Worm (Caenorhabditis elegans): Measurements from ENCODE around the gene T08G5.2.
"Not testable (repeated sequence)": the region's sequence is repeated elsewhere in the genome, so short reads cannot be mapped to it uniquely, and the experiment has no call there.

The T08G5.2 gene

DNA sequence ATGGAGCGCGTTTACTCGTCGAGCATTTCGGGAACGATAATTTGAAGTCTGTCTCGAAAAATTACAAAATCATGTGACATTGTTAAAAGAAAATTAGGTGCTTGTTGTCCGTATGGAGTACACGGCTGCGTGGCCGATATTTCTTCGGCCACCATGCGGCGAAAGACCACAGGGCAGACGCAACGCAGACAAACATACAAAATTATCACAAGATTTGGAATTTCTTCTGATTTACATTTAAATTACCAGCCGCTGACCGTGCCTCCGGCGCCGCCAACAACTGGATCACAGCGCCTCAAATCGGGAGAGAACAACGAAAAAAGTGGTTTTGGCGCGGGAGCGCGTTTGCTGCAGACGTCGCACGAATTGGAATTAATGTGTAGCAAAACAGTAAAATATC, 29.0 kb upstream of the T08G5.2 start (continued):
- peak; percentile 99 for TF ChIP-seq ceh-90 (tag; optimal IDR thresholded peaks at IDR 0.05)
- TF ChIP-seq pax-3 (tag; optimal IDR thresholded peaks at IDR 0.05): peak; percentile 100
- TF ChIP-seq ceh-63 (GFP tag; optimal IDR thresholded peaks at IDR 0.05): peak; percentile 97
- peak in 1 of 2 experiments; percentile 90 for TF ChIP-seq mdl-1 (tag; optimal IDR thresholded peaks at IDR 0.05)
- peak; percentile 2 for TF ChIP-seq ama-1 (optimal IDR thresholded peaks at IDR 0.05)
- TF ChIP-seq lin-14 (GFP tag; optimal IDR thresholded peaks at IDR 0.05): peak; percentile 98
- peak; percentile 100 for TF ChIP-seq nhr-90 (tag; optimal IDR thresholded peaks at IDR 0.05; ENCODE audit: poor library complexity)
- peak; percentile 100 for TF ChIP-seq rnt-1 (tag; optimal IDR thresholded peaks at IDR 0.05)
- TF ChIP-seq Y116A8C.19 (tag; optimal IDR thresholded peaks at IDR 0.05; ENCODE audit: borderline replicate concordance): peak; percentile 98
- peak; percentile 98 for TF ChIP-seq egl-13 (tag; optimal IDR thresholded peaks at IDR 0.05)
- peak in 4 of 6 experiments; percentile 18 to 85 (median 64) for TF ChIP-seq elt-3 (tag; optimal IDR thresholded peaks at IDR 0.05)
- peak; percentile 82 for TF ChIP-seq C16A3.4 (tag; optimal IDR thresholded peaks at IDR 0.05)
- TF ChIP-seq hlh-17 (GFP tag; optimal IDR thresholded peaks at IDR 0.05; ENCODE audit: borderline replicate concordance): peak; percentile 94
- peak; percentile 99 for TF ChIP-seq tbx-2 (tag; optimal IDR thresholded peaks at IDR 0.05)
- TF ChIP-seq fkh-4 (tag; optimal IDR thresholded peaks at IDR 0.05; ENCODE audit: borderline replicate concordance): peak; percentile 100
- TF ChIP-seq sox-4 (tag; optimal IDR thresholded peaks at IDR 0.05): peak; percentile 98
- peak; percentile 98 for TF ChIP-seq unc-130 (tag; optimal IDR thresholded peaks at IDR 0.05)
- peak; percentile 67; the same call in 1 of the 2 replicates for TF ChIP-seq ets-5 (GFP tag; IDR thresholded peaks at IDR 0.05)
- peak; percentile 1 for TF ChIP-seq nhr-76 (tag; optimal IDR thresholded peaks at IDR 0.05)
- TF ChIP-seq nhr-11 (tag; optimal IDR thresholded peaks at IDR 0.05): peak; percentile 80
- peak; percentile 59 for TF ChIP-seq blmp-1 (tag; optimal IDR thresholded peaks at IDR 0.05)
- TF ChIP-seq sup-37 (GFP tag; optimal IDR thresholded peaks at IDR 0.05): peak; percentile 94
- TF ChIP-seq mep-1 (tag; optimal IDR thresholded peaks at IDR 0.05): peak; percentile 83
- TF ChIP-seq nhr-19 (GFP tag; conservative IDR thresholded peaks at IDR 0.05): peak; percentile 100
- peak; percentile 94 for TF ChIP-seq unc-86 (tag; optimal IDR thresholded peaks at IDR 0.05)
- TF ChIP-seq dsc-1 (tag; optimal IDR thresholded peaks at IDR 0.05): peak; percentile 99
- TF ChIP-seq lin-13 (GFP tag; optimal IDR thresholded peaks at IDR 0.05): peak; percentile 92
- peak; percentile 80 to 87 (median 81) for TF ChIP-seq dpl-1 (GFP tag; optimal IDR thresholded peaks at IDR 0.05)
- TF ChIP-seq efl-1 (optimal IDR thresholded peaks at IDR 0.05): peak; percentile 90 to 91
- TF ChIP-seq efl-1 (GFP tag; optimal IDR thresholded peaks at IDR 0.05 in 1 of 2): peak; percentile 84 to 99

DNA sequence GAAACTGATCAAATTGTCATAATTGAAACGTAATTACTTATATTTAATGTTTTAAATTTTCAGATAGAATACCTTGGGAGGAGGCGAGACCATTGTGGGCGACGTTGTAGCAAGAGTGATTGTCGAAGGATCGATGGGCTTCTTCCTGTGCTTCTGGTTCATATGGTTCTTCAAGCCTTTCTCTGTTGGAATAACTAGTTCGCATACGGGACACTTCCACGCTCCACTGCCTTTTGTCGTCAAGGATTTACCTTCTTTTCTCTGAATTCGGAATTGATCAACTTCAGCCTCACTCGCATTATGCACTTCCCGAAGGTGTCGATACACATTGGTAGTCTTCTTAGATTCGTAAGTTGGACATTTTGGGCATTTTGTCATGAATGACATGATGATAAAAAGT, 23.2 kb upstream of the T08G5.2 start, which contains the start of gene F58D12.1:
TSS of gene F58D12.1 (plus strand) at position 301 of the 400 bp plus-strand sequence.
- not testable (repeated sequence) for TF ChIP-seq ceh-90 (tag; optimal IDR thresholded peaks at IDR 0.05); unc-30 (tag; optimal IDR thresholded peaks at IDR 0.05); ceh-88 (GFP tag; IDR thresholded peaks at IDR 0.05)

ce11 chrV:14038328-14039084, 12.4 kb upstream of the T08G5.2 start, which contains the start of gene vps-39:
vps-39 (minus strand) TSS chrV:14038378.
- peak; percentile 35 for TF ChIP-seq tbx-2 (tag; optimal IDR thresholded peaks at IDR 0.05)
- TF ChIP-seq dpl-1 (GFP tag; optimal IDR thresholded peaks at IDR 0.05): peak; percentile 38 to 58 (median 39)
- peak; percentile 39 for TF ChIP-seq lir-3 (tag; optimal IDR thresholded peaks at IDR 0.05; ENCODE audit: poor library complexity)
- peak; percentile 65 for TF ChIP-seq pax-3 (tag; optimal IDR thresholded peaks at IDR 0.05)
- TF ChIP-seq nhr-90 (tag; optimal IDR thresholded peaks at IDR 0.05; ENCODE audit: poor library complexity): peak; percentile 29
- peak in 1 of 2 experiments; percentile 3 for TF ChIP-seq ztf-11 (tag; optimal IDR thresholded peaks at IDR 0.05)
- peak; percentile 31 to 62 for TF ChIP-seq efl-1 (optimal IDR thresholded peaks at IDR 0.05)
- peak; percentile 58 to 96 for TF ChIP-seq efl-1 (GFP tag; optimal IDR thresholded peaks at IDR 0.05 in 1 of 2)
- TF ChIP-seq unc-98 (GFP tag; IDR thresholded peaks at IDR 0.05): peak; percentile 68
- TF ChIP-seq snu-23 (GFP tag; optimal IDR thresholded peaks at IDR 0.05): peak; percentile 31
- peak; percentile 67 for TF ChIP-seq lin-14 (GFP tag; optimal IDR thresholded peaks at IDR 0.05)
- TF ChIP-seq grh-1 (GFP tag; IDR thresholded peaks at IDR 0.05): peak; percentile 96
- TF ChIP-seq fkh-8 (tag; optimal IDR thresholded peaks at IDR 0.05): peak; percentile 16
- peak; percentile 91 for TF ChIP-seq mab-9 (GFP tag; IDR thresholded peaks at IDR 0.05)
- peak; percentile 15 for TF ChIP-seq unc-86 (tag; optimal IDR thresholded peaks at IDR 0.05)
- TF ChIP-seq nhr-85 (tag): peak; percentile 79
- TF ChIP-seq dsc-1 (tag; optimal IDR thresholded peaks at IDR 0.05): peak; percentile 31
- TF ChIP-seq ceh-88 (GFP tag; IDR thresholded peaks at IDR 0.05): peak; percentile 95
- TF ChIP-seq rnt-1 (tag; optimal IDR thresholded peaks at IDR 0.05): peak; percentile 73
- peak; percentile 31 for TF ChIP-seq xbp-1 (tag; optimal IDR thresholded peaks at IDR 0.05)
- TF ChIP-seq lin-35 (GFP tag; optimal IDR thresholded peaks at IDR 0.05): peak in 1 of 2 experiments; percentile 48
- peak; percentile 72 for TF ChIP-seq nhr-71 (tag; optimal IDR thresholded peaks at IDR 0.05)
- peak; percentile 44 for TF ChIP-seq swsn-7 (tag; optimal IDR thresholded peaks at IDR 0.05)
- peak; percentile 97 for TF ChIP-seq nhr-19 (GFP tag; conservative IDR thresholded peaks at IDR 0.05)
- TF ChIP-seq isw-1 (GFP tag; IDR thresholded peaks at IDR 0.05): peak; percentile 96

Data from whole organism, L1 larva.